Fruit fly (Drosophila melanogaster) Kc167 (cell line): ENCODE results near the gene CG10588.

Experiments used
- Myc ChIP-seq: fragments of >200 bp; optimal IDR thresholded peaks from 2 replicates; lab custom pipeline; 2017; ENCODE audit warnings: missing external identifiers
- Sin3A ChIP-seq: fragments of >200 bp; optimal IDR thresholded peaks from 2 replicates; lab custom pipeline; 2018; ENCODE audit warnings: missing external identifiers
- h ChIP-seq: fragments of >200 bp; optimal IDR thresholded peaks from 3 replicates; lab custom pipeline; 2018; ENCODE audit warnings: missing external identifiers
- insv ChIP-seq: fragments of >200 bp; optimal IDR thresholded peaks from 3 replicates; lab custom pipeline; 2018; ENCODE audit warnings: missing external identifiers
- psq ChIP-seq: fragments of >200 bp; optimal IDR thresholded peaks from 2 replicates; lab custom pipeline; 2017; ENCODE audit warnings: missing external identifiers
- ttk ChIP-seq: sonication (Bioruptor generic); optimal IDR thresholded peaks from 2 replicates; lab custom pipeline; 2017; ENCODE audit warnings: missing external identifiers

CG10588 gene

dm6 chr3L:20956650-20957049 lies at the start of gene CG10588, which contains the start of gene Sems:
Gene CG10588 (plus strand): TSS chr3L:20956934.
Gene Sems (minus strand): TSS chr3L:20956750.
- no peak for TF ChIP-seq psq (lab: Kevin White, UChicago)
- TF ChIP-seq h (lab: Kevin White, UChicago), result no peak
- no peak for TF ChIP-seq Sin3A
- no peak for TF ChIP-seq ttk (lab: Kevin White, UChicago)
- no peak for TF ChIP-seq Myc
- no peak for TF ChIP-seq insv (lab: Kevin White, UChicago)

dm6 chr3L:20906959-20907358 lies 49.8 kb upstream of the CG10588 start:
- no peak for TF ChIP-seq psq (lab: Kevin White, UChicago)
- no peak for TF ChIP-seq Sin3A
- no peak for TF ChIP-seq Myc
- TF ChIP-seq h (lab: Kevin White, UChicago), result no peak
- TF ChIP-seq ttk (lab: Kevin White, UChicago), result no peak
- no peak for TF ChIP-seq insv (lab: Kevin White, UChicago)

DNA sequence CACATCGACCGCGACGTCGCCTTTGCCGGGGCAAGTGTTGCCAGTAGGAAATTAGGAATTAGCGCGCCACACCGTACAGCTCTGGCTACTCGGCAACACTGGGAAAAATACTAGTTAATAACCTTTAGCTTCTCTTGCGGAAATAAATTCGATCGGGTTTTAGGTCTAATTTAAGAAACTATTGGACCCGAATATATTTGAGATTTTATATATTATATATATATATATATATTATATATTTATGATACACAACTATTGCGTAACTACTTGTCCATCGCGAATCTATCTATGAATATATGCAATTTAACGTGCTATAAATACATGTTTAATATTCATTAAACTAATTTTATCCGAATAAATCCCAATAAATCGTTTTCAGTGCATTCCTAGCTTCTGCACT lies 42.4 kb upstream of the CG10588 start:
- TF ChIP-seq Myc, result no peak

- no peak for TF ChIP-seq h (lab: Kevin White, UChicago)
- no peak for TF ChIP-seq insv (lab: Kevin White, UChicago)
- TF ChIP-seq ttk (lab: Kevin White, UChicago), result no peak
- TF ChIP-seq psq (lab: Kevin White, UChicago), result no peak
- no peak for TF ChIP-seq Sin3A
- no peak for TF ChIP-seq Myc
Measured at dm6 chr3L:20915111-20915510, 41.6 kb upstream of the CG10588 start.

dm6 chr3L:20917025-20917691 lies 39.6 kb upstream of the CG10588 start:
- TF ChIP-seq Sin3A, result no peak
- no peak for TF ChIP-seq insv (lab: Kevin White, UChicago)
- TF ChIP-seq Myc, result no peak
- no peak for TF ChIP-seq h (lab: Kevin White, UChicago)
- no peak for TF ChIP-seq psq (lab: Kevin White, UChicago)
- TF ChIP-seq ttk (lab: Kevin White, UChicago), result no peak

DNA sequence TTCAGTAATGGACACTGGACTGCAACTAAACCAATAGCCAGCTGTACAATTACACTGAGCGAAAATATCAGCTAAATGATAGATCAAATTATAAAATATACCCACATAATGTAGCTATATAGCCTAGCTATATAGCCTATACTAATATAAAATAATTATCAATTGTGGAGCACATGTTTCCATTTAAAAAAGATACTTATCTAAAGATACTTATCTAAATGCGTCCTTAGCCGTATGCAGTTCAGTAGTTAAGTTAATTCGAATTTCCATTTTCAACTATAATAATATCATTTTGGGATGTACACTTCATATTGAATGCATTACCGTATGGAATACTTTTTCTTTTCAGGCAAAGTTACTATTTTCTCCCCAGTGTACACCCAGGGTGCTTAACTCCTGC lies 37.8 kb upstream of the CG10588 start:
- TF ChIP-seq psq (lab: Kevin White, UChicago) (no peak), h (lab: Kevin White, UChicago) (no peak), Sin3A (no peak), Myc (no peak)

- TF ChIP-seq Sin3A (no peak), psq (lab: Kevin White, UChicago) (no peak)
Measured at dm6 chr3L:20920495-20920894, 36.2 kb upstream of the CG10588 start.

DNA sequence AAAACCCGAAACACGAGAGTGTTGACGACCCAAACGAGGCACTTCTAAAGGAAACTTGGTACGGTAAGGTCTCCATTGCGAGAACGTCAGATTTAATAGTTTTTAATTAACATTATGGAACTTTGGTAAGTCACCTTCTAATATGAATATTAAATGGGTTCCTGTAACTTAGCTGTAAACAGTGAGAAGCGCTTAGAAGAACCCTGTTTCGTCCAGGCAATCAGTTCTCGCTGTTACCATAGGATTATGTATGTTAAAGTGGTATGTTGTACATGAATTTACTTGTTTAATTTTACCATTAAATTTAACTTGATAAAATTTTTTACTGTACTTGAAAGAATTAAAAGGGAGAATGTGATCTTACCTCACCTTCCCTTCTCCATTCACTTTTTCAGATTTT lies 34.9 kb upstream of the CG10588 start:
- TF ChIP-seq Sin3A, result no peak
- TF ChIP-seq h (lab: Kevin White, UChicago), result no peak

- TF ChIP-seq ttk (lab: Kevin White, UChicago) (no peak), Myc (no peak), Sin3A (no peak), h (lab: Kevin White, UChicago) (no peak), insv (lab: Kevin White, UChicago) (no peak), psq (lab: Kevin White, UChicago) (no peak)
Measured at dm6 chr3L:20922279-20922830, 34.4 kb upstream of the CG10588 start.

DNA sequence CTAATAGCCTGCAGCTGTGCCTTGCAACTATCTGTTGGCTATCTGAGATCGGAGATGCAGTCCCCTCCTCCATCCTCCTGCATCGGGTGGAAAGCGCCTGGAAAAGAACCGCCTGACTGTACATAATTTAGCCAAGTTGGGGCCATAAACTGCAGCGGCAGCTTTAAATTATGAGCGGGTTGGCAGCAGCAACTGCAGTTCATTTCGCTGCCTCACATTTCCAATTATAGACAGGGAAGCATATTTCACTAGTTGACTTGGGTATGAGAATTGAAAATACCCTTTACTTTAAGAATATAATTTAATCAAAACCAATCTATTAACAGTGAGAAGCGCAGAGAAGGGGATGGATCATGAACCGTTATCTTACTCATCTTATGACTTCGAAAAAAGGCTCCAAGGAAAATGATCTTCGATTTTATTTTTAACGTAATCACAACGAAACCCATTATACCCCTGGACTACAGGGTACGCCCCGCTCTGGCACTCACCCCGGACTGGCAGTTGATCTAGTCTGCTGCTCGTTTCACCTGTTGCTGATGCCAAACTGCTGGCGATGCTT lies 33.6 kb upstream of the CG10588 start:
- TF ChIP-seq psq (lab: Kevin White, UChicago), result no peak
- no peak for TF ChIP-seq insv (lab: Kevin White, UChicago)

dm6 chr3L:20927526-20927925 lies 29.2 kb upstream of the CG10588 start, which contains the start of gene CG10589:
Gene CG10589 (plus strand): TSS chr3L:20927826.
- TF ChIP-seq insv (lab: Kevin White, UChicago) (no peak), Myc (no peak), h (lab: Kevin White, UChicago) (no peak), ttk (lab: Kevin White, UChicago) (no peak), psq (lab: Kevin White, UChicago) (no peak), Sin3A (no peak)

DNA sequence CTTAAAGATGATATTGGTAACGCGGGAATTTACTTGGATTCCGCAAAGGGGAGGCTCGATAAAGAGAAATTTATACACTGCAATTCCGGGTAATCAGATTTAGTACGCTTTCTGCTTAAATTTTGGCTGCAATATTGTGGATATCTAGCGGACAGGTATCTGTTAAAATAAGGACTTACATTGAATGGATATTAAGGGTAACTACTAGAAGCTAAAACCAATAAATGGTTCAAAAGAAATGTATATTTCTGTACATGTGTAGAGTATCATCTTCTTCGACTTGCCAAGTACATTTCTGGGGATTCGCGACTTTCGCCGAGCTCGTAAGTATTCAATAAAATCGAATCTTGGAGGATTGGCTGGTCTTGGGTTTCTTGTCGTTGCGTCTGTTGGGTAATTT lies 27.3 kb upstream of the CG10588 start:
- TF ChIP-seq insv (lab: Kevin White, UChicago), result no peak
- no peak for TF ChIP-seq Sin3A
- no peak for TF ChIP-seq h (lab: Kevin White, UChicago)
- TF ChIP-seq psq (lab: Kevin White, UChicago), result no peak
- TF ChIP-seq ttk (lab: Kevin White, UChicago), result no peak
- no peak for TF ChIP-seq Myc

dm6 chr3L:20930059-20930785 lies 26.5 kb upstream of the CG10588 start:
- no peak for TF ChIP-seq insv (lab: Kevin White, UChicago)
- no peak for TF ChIP-seq Myc
- TF ChIP-seq ttk (lab: Kevin White, UChicago), result no peak
- TF ChIP-seq h (lab: Kevin White, UChicago), result no peak
- TF ChIP-seq psq (lab: Kevin White, UChicago), result no peak
- no peak for TF ChIP-seq Sin3A
